Worm (Caenorhabditis elegans): ENCODE measurements around the gene rsp-6.

ce11 chrIV:7785506-7786065 is 5.4 kb downstream of the rsp-6 start, which contains the start of gene tag-322:
- TF ChIP-seq jun-1 (tag; optimal IDR thresholded peaks at IDR 0.05) (no peak), ztf-11 (tag; optimal IDR thresholded peaks at IDR 0.05) (peak in 1 of 2 experiments; percentile 30), lin-39 (tag; optimal IDR thresholded peaks at IDR 0.05) (no peak), nhr-28 (tag; optimal IDR thresholded peaks at IDR 0.05) (no peak), lsy-2 (tag; optimal IDR thresholded peaks at IDR 0.05) (peak; percentile 89 to 90)

All from whole organism, L1 larva.